Worm (Caenorhabditis elegans) whole organism, L3 larva: ENCODE measurements around the gene T13C5.2.

Source experiments
- ZK546.5 ChIP-seq: sonication (generic microtip); optimal IDR thresholded peaks from 2 replicates; lab custom pipeline; 2017; ENCODE audit warnings: missing biosample characterization, missing genetic modification characterization
- aly-2 ChIP-seq: fragments of 150-350 bp; optimal IDR thresholded peaks from 2 replicates; lab custom pipeline; 2014; ENCODE audit warnings: missing biosample characterization, missing genetic modification characterization
- ama-1 ChIP-seq: fragments of 150-350 bp; optimal IDR thresholded peaks from 2 replicates; lab custom pipeline; 2018
- ceh-16 ChIP-seq: sonication (generic microtip); optimal IDR thresholded peaks from 2 replicates; lab custom pipeline; 2017; ENCODE audit warnings: missing biosample characterization, missing genetic modification characterization
- ceh-28 ChIP-seq: fragments of 150-350 bp; optimal IDR thresholded peaks from 2 replicates; lab custom pipeline; 2014; ENCODE audit warnings: missing biosample characterization, missing genetic modification reagents, missing genetic modification characterization
- ceh-82 ChIP-seq: fragments of 150-350 bp; optimal IDR thresholded peaks from 2 replicates; lab custom pipeline; 2014; ENCODE audit warnings: missing biosample characterization, missing genetic modification characterization
- ceh-9 ChIP-seq: sonication (generic microtip); optimal IDR thresholded peaks from 2 replicates; lab custom pipeline; 2018; ENCODE audit warnings: missing biosample characterization, missing genetic modification characterization
- daf-12 ChIP-seq: fragments of 150-350 bp; optimal IDR thresholded peaks from 2 replicates; lab custom pipeline; 2014; ENCODE audit warnings: missing biosample characterization, missing genetic modification reagents, missing genetic modification characterization
- egl-27 ChIP-seq: sonication (generic microtip); optimal IDR thresholded peaks from 4 replicates; lab custom pipeline; 2017; ENCODE audit warnings: missing biosample characterization, missing genetic modification reagents, missing genetic modification characterization
- egl-5 ChIP-seq: fragments of 150-350 bp; optimal IDR thresholded peaks from 2 replicates; lab custom pipeline; 2017; ENCODE audit warnings: missing biosample characterization, missing genetic modification reagents, missing genetic modification characterization, inconsistent platforms
- elt-1 ChIP-seq: fragments of 150-350 bp; optimal IDR thresholded peaks from 2 replicates; lab custom pipeline; 2014; ENCODE audit warnings: missing biosample characterization, missing genetic modification characterization
- elt-2 ChIP-seq: sonication (generic microtip); optimal IDR thresholded peaks from 2 replicates; lab custom pipeline; 2016; ENCODE audit warnings: missing genetic modification reagents, mild to moderate bottlenecking, missing genetic modification characterization, missing compliant biosample characterization
- elt-3 ChIP-seq, 3 experiments: fragments of 150-350 bp in 1 of 3; sonication (generic microtip) in 2 of 3; optimal IDR thresholded peaks; 2 replicates in 2 of 3; 4 replicates in 1 of 3; lab custom pipeline; 2014 to 2017; ENCODE audit warnings: missing biosample characterization in 3 of 3, missing genetic modification characterization in 3 of 3
- eor-1 ChIP-seq, 2 experiments: fragments of 150-350 bp; optimal IDR thresholded peaks; 2 replicates each; lab custom pipeline; 2014 to 2018; ENCODE audit warnings: missing biosample characterization in 2 of 2, missing genetic modification characterization in 2 of 2
- fkh-10 ChIP-seq: sonication (generic microtip); optimal IDR thresholded peaks from 2 replicates; lab custom pipeline; 2017; ENCODE audit warnings: missing biosample characterization, missing genetic modification reagents, missing genetic modification characterization
- fkh-2 ChIP-seq: fragments of 150-350 bp; optimal IDR thresholded peaks from 2 replicates; lab custom pipeline; 2014; ENCODE audit warnings: missing biosample characterization, missing genetic modification reagents, missing genetic modification characterization
- fos-1 ChIP-seq: fragments of 150-350 bp; optimal IDR thresholded peaks from 2 replicates; lab custom pipeline; 2014; ENCODE audit warnings: missing biosample characterization, missing genetic modification characterization
- hmg-11 ChIP-seq: sonication (generic microtip); optimal IDR thresholded peaks from 2 replicates; lab custom pipeline; 2016; ENCODE audit warnings: missing genetic modification characterization, missing compliant biosample characterization
- lin-39 ChIP-seq: fragments of 150-350 bp; optimal IDR thresholded peaks from 2 replicates; lab custom pipeline; 2018; ENCODE audit warnings: missing biosample characterization, missing genetic modification reagents, missing genetic modification characterization
- lsy-12 ChIP-seq: sonication (generic microtip); optimal IDR thresholded peaks from 2 replicates; lab custom pipeline; 2016; ENCODE audit warnings: mild to moderate bottlenecking, missing genetic modification characterization, missing compliant biosample characterization
- mdl-1 ChIP-seq: fragments of 150-350 bp; optimal IDR thresholded peaks from 2 replicates; lab custom pipeline; 2014; ENCODE audit warnings: missing biosample characterization, missing genetic modification characterization
- nhr-12 ChIP-seq: fragments of 150-350 bp; optimal IDR thresholded peaks from 2 replicates; lab custom pipeline; 2014; ENCODE audit warnings: missing biosample characterization, missing genetic modification characterization
- nhr-23 ChIP-seq: fragments of 150-350 bp; optimal IDR thresholded peaks from 2 replicates; lab custom pipeline; 2014; ENCODE audit warnings: missing biosample characterization, missing genetic modification reagents, missing genetic modification characterization
- nhr-237 ChIP-seq: fragments of 150-350 bp; optimal IDR thresholded peaks from 2 replicates; lab custom pipeline; 2014; ENCODE audit warnings: missing biosample characterization, missing genetic modification characterization
- nhr-25 ChIP-seq: sonication (generic microtip); optimal IDR thresholded peaks from 2 replicates; lab custom pipeline; 2017; ENCODE audit warnings: missing biosample characterization, missing genetic modification characterization
- nhr-28 ChIP-seq: fragments of 150-350 bp; optimal IDR thresholded peaks from 2 replicates; lab custom pipeline; 2014; ENCODE audit warnings: missing biosample characterization, missing genetic modification characterization
- nhr-43 ChIP-seq: sonication (generic microtip); optimal IDR thresholded peaks from 2 replicates; lab custom pipeline; 2016; ENCODE audit warnings: mild to moderate bottlenecking, missing genetic modification characterization, missing compliant biosample characterization; ENCODE audit not compliant: poor library complexity, severe bottlenecking
- nhr-67 ChIP-seq: fragments of 150-350 bp; optimal IDR thresholded peaks from 2 replicates; lab custom pipeline; 2014; ENCODE audit warnings: missing biosample characterization, missing genetic modification characterization
- nhr-77 ChIP-seq: fragments of 150-350 bp; optimal IDR thresholded peaks from 2 replicates; lab custom pipeline; 2014; ENCODE audit warnings: missing biosample characterization, missing genetic modification characterization
- pha-4 ChIP-seq: fragments of 150-350 bp; optimal IDR thresholded peaks from 2 replicates; lab custom pipeline; 2014; ENCODE audit warnings: missing biosample characterization, missing genetic modification reagents, missing genetic modification characterization
- sea-2 ChIP-seq: fragments of 150-350 bp; sonication (generic microtip); optimal IDR thresholded peaks from 4 replicates; lab custom pipeline; 2014; ENCODE audit warnings: missing biosample characterization, missing genetic modification reagents, missing genetic modification characterization
- skn-1 ChIP-seq: fragments of 150-350 bp; optimal IDR thresholded peaks from 2 replicates; lab custom pipeline; 2014; ENCODE audit warnings: missing biosample characterization, missing genetic modification characterization
- tbx-2 ChIP-seq: sonication (generic microtip); optimal IDR thresholded peaks from 2 replicates; lab custom pipeline; 2016; ENCODE audit warnings: mild to moderate bottlenecking, missing genetic modification characterization, missing compliant biosample characterization
- zag-1 ChIP-seq: fragments of 150-350 bp; optimal IDR thresholded peaks from 2 replicates; lab custom pipeline; 2014; ENCODE audit warnings: missing biosample characterization, missing genetic modification characterization
- ztf-11 ChIP-seq: fragments of 150-350 bp; optimal IDR thresholded peaks from 2 replicates; lab custom pipeline; 2014; ENCODE audit warnings: missing biosample characterization, missing genetic modification characterization

T13C5.2 gene

DNA sequence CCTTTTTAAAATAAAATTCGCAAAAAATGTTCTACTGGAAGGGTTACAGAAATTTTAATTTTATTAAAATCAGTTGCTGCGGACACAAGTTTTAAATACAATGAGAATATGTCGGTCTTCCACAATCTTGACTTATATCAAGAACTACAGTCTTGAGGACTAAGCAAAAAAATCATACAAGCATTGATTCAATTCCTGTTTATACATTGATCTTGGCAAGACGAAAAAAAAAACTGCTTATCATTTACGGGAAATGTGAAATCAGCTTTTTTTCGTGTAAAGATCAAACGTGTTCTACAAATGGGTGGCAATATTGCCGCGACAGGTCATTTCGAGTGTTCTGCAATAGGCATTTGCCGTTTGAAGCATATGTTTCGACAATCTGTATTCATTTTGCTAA lies at the start of gene T13C5.2:
Gene T13C5.2, plus strand, starts transcription at position 301 of the 400 bp plus-strand sequence.
- TF ChIP-seq elt-1 (no peak), ceh-9 (no peak), elt-2 (no peak), fos-1 (tag; lab: Kevin White, UChicago) (no peak), ceh-16 (tag; lab: Kevin White, UChicago) (no peak), ztf-11 (tag; lab: Kevin White, UChicago) (no peak)

DNA sequence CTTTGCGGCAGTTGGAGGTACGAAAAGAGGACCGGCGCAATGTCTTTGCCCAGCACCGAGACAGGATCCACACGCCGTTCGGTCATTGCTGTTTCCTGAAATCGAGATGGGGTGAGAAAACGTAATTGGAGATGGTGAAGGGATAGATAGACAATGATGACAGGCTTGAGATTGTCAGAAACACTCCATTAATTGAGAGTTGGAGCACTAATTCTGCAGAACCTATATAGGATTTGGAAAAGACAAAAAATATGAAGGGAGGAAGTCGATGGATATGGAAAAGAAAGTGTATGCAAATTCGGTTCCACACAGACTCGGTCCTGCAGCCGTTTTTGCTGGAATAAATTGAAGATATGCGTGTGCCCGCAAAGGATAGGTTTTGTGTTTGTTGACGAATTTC lies 46.6 kb upstream of the T13C5.2 start, which contains the start of gene Y72A10A.1:
Gene Y72A10A.1, minus strand, starts transcription at position 101 of the 400 bp plus-strand sequence.
- no peak for TF ChIP-seq nhr-77 (tag; lab: Kevin White, UChicago)
- no peak for TF ChIP-seq ceh-9
- TF ChIP-seq nhr-43 (tag; lab: Kevin White, UChicago), result no peak
- TF ChIP-seq lsy-12 (tag; lab: Kevin White, UChicago), result no peak
- no peak for TF ChIP-seq nhr-237 (tag; lab: Kevin White, UChicago)
- TF ChIP-seq lin-39 (tag; lab: Kevin White, UChicago), result no peak
- TF ChIP-seq eor-1 (tag; optimal IDR thresholded peaks at IDR 0.05; lab: Kevin White, UChicago), result no peak
- TF ChIP-seq nhr-28 (tag; lab: Kevin White, UChicago), result no peak
- no peak for TF ChIP-seq ceh-28 (tag; lab: Kevin White, UChicago)
- no peak for TF ChIP-seq nhr-25
- no peak for TF ChIP-seq zag-1
- TF ChIP-seq tbx-2 (tag; lab: Kevin White, UChicago), result no peak
- TF ChIP-seq egl-5 (tag; lab: Kevin White, UChicago), result no peak
- TF ChIP-seq ama-1 (lab: Kevin White, UChicago), result no peak
- no peak for TF ChIP-seq ZK546.5 (tag; lab: Kevin White, UChicago)
- no peak for TF ChIP-seq mdl-1 (tag; lab: Kevin White, UChicago)
- no peak for TF ChIP-seq pha-4 (tag; lab: Kevin White, UChicago)

DNA sequence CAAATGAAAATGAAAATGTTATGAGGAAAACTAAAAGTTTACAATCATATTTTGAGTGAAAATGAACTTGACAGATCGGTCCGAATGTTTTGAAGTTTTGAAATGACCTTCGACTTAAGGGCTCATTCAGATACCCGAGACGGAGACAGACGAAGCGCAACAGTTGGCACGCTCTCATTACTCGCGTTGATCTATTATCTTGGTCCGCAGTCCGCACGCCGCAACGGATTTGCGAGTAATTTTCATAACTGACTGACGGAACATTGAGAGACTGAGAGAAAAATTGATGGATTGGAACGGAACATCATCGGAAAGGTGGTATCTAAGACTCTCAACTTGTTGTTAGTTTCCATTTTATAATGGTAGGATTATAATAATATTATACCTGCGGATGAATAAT lies 38.9 kb upstream of the T13C5.2 start:
- no peak for TF ChIP-seq hmg-11 (tag; lab: Kevin White, UChicago)
- TF ChIP-seq lin-39 (tag; lab: Kevin White, UChicago), result peak; percentile 63
- TF ChIP-seq elt-3 (tag; optimal IDR thresholded peaks at IDR 0.05; lab: Kevin White, UChicago), result no peak
- TF ChIP-seq pha-4 (tag; lab: Kevin White, UChicago), result no peak
- TF ChIP-seq nhr-25, result no peak
- no peak for TF ChIP-seq ama-1 (lab: Kevin White, UChicago)
- no peak for TF ChIP-seq ztf-11 (tag; lab: Kevin White, UChicago)
- TF ChIP-seq aly-2 (tag; lab: Kevin White, UChicago), result no peak
- no peak for TF ChIP-seq egl-27 (tag; lab: Kevin White, UChicago)

DNA sequence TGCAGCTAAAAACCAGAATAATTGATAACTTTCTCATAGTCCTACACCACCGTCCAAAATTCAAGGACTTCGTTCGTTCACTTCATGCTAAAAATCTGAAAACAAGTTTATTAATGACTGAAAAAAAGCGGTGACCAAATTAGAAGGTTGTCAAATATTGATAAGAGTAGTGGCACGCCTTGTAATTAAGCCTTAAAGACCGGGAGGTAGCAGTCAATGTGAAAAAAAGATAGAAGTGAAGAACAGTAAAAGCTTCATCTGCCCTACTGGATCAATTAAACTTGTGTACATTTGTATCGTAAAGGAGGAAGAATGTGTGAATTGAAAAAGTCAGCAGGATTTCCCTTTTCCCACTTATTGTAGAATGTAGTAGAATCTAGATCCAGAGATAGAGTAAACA lies 34.4 kb upstream of the T13C5.2 start, which contains the start of gene tag-275:
Gene tag-275, minus strand, starts transcription at position 101 of the 400 bp plus-strand sequence.
- no peak for TF ChIP-seq sea-2 (GFP tag; lab: Kevin White, UChicago)
- TF ChIP-seq nhr-67 (tag; lab: Kevin White, UChicago), result no peak
- TF ChIP-seq lin-39 (tag; lab: Kevin White, UChicago), result no peak
- TF ChIP-seq ceh-82, result no peak
- TF ChIP-seq ztf-11 (tag; lab: Kevin White, UChicago), result no peak
- no peak for TF ChIP-seq ZK546.5 (tag; lab: Kevin White, UChicago)
- no peak for TF ChIP-seq mdl-1 (tag; lab: Kevin White, UChicago)
- TF ChIP-seq tbx-2 (tag; lab: Kevin White, UChicago), result no peak
- TF ChIP-seq daf-12 (tag; lab: Kevin White, UChicago), result no peak
- TF ChIP-seq skn-1, result no peak
- no peak for TF ChIP-seq fkh-10 (GFP tag; lab: Kevin White, UChicago)
- TF ChIP-seq nhr-23 (tag; lab: Kevin White, UChicago), result no peak
- TF ChIP-seq nhr-77 (tag; lab: Kevin White, UChicago), result no peak
- no peak for TF ChIP-seq elt-3 (tag; optimal IDR thresholded peaks at IDR 0.05; lab: Kevin White, UChicago)

DNA sequence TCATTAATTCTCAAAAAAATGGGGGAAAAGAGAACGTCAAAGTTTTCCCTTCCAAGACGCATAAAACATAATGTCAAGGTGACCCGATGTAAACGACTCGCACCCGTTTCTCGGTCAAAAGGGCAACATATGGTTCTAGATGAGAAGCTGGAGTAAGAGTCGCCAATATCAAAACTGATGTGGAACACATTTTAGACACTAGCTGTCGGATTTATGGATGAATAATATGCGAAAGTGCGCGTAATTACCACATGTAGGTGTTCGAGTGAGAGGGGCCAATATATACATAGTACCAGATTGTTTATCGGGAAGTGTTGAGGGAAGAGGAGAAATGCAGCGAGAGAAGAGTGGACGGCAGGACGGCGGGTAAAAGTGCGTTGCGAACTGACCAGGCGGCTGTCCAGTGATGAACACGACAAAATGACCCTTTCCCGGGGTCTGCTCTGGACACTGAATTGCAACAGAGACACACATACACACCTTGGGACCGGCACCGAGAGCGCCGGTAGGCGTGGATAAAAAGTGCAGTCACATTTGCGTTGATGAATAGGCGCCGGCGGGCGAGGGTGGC lies 33.8 kb upstream of the T13C5.2 start:
- TF ChIP-seq nhr-12 (tag; lab: Kevin White, UChicago), result no peak
- no peak for TF ChIP-seq egl-5 (tag; lab: Kevin White, UChicago)
- no peak for TF ChIP-seq aly-2 (tag; lab: Kevin White, UChicago)
- TF ChIP-seq fkh-2, result no peak
- no peak for TF ChIP-seq skn-1
- TF ChIP-seq fkh-10 (GFP tag; lab: Kevin White, UChicago), result no peak
- TF ChIP-seq, all 47 proteins: peak for 0
